Fruit fly (Drosophila melanogaster) whole organism, prepupa: Measurements from ENCODE around the gene WDR79.

ENCODE experiments used
- Blimp-1 ChIP-seq: fragments of 200-800 bp; sonication (Bioruptor generic); optimal IDR thresholded peaks from 3 replicates; lab custom pipeline; 2017; ENCODE audit warnings: missing biosample characterization, missing genetic modification characterization, mild to moderate bottlenecking, moderate library complexity, missing genetic modification reagents
- CG10669 ChIP-seq: fragments of 200-800 bp; sonication (Bioruptor generic); optimal IDR thresholded peaks from 3 replicates; lab custom pipeline; 2018; ENCODE audit warnings: missing biosample characterization, mild to moderate bottlenecking, missing genetic modification characterization, moderate library complexity
- CG15336 ChIP-seq: fragments of 200-800 bp; sonication (Bioruptor generic); IDR thresholded peaks from 2 replicates; pipeline ENCODE4 v1.3.6; 2022; ENCODE audit warnings: missing biosample characterization, missing genetic modification characterization
- CG1621 ChIP-seq: fragments of 200-800 bp; sonication (Bioruptor generic); optimal IDR thresholded peaks from 3 replicates; lab custom pipeline; 2018; ENCODE audit warnings: missing biosample characterization, mild to moderate bottlenecking, missing genetic modification characterization
- CG16779 ChIP-seq: fragments of 200-800 bp; sonication (Bioruptor generic); optimal IDR thresholded peaks from 3 replicates; lab custom pipeline; 2017; ENCODE audit warnings: missing biosample characterization, mild to moderate bottlenecking, missing genetic modification characterization
- CG3032 ChIP-seq: fragments of 200-800 bp; optimal IDR thresholded peaks from 2 replicates; lab custom pipeline; 2019; ENCODE audit warnings: missing biosample characterization, mild to moderate bottlenecking, missing genetic modification characterization, moderate library complexity
- CG31627 ChIP-seq: fragments of 200-800 bp; sonication (Bioruptor generic); optimal IDR thresholded peaks from 3 replicates; lab custom pipeline; 2016; ENCODE audit warnings: missing biosample characterization, missing genetic modification characterization
- CG34406 ChIP-seq: fragments of 200-800 bp; sonication (Bioruptor generic); optimal IDR thresholded peaks from 3 replicates; lab custom pipeline; 2016; ENCODE audit warnings: missing biosample characterization, missing genetic modification characterization
- CG3919 ChIP-seq: fragments of 200-800 bp; sonication (Bioruptor generic); optimal IDR thresholded peaks from 3 replicates; lab custom pipeline; 2016; ENCODE audit warnings: missing biosample characterization, missing genetic modification characterization
- CG4318 ChIP-seq: fragments of 200-800 bp; sonication (Bioruptor generic); optimal IDR thresholded peaks from 3 replicates; lab custom pipeline; 2017; ENCODE audit warnings: missing biosample characterization, mild to moderate bottlenecking, missing genetic modification characterization
- CG6163 ChIP-seq: fragments of 200-800 bp; sonication (Bioruptor generic); IDR thresholded peaks from 3 replicates; pipeline ENCODE4 v1.3.6; 2022; ENCODE audit warnings: missing biosample characterization, missing genetic modification characterization
- CG6276 ChIP-seq: fragments of 200-800 bp; sonication (Bioruptor generic); optimal IDR thresholded peaks from 2 replicates; lab custom pipeline; 2017; ENCODE audit warnings: missing biosample characterization, mild to moderate bottlenecking, missing genetic modification characterization
- CG6792 ChIP-seq: fragments of 200-800 bp; sonication (Bioruptor generic); optimal IDR thresholded peaks from 3 replicates; lab custom pipeline; 2016; ENCODE audit warnings: missing biosample characterization, missing genetic modification characterization
- CG6854 ChIP-seq: fragments of 200-800 bp; sonication (Bioruptor generic); optimal IDR thresholded peaks from 2 replicates; lab custom pipeline; 2017; ENCODE audit warnings: missing biosample characterization, mild to moderate bottlenecking, missing genetic modification characterization
- CG7368 ChIP-seq: fragments of 200-800 bp; sonication (Bioruptor generic); optimal IDR thresholded peaks from 3 replicates; lab custom pipeline; 2016; ENCODE audit warnings: missing biosample characterization, missing genetic modification characterization
- CG9139 ChIP-seq: fragments of 200-800 bp; sonication (Bioruptor generic); optimal IDR thresholded peaks from 3 replicates; lab custom pipeline; 2017; ENCODE audit warnings: missing biosample characterization, mild to moderate bottlenecking, missing genetic modification characterization
- Eip75B ChIP-seq: fragments of 200-800 bp; sonication (Bioruptor generic); optimal IDR thresholded peaks from 3 replicates; lab custom pipeline; 2016; ENCODE audit warnings: missing biosample characterization, missing genetic modification characterization
- Eip78C ChIP-seq: fragments of 200-800 bp; sonication (Bioruptor generic); peaks from one replicate; lab custom pipeline; 2016; ENCODE audit warnings: missing biosample characterization, missing genetic modification characterization
- Ets21C ChIP-seq: fragments of 200-800 bp; sonication (Bioruptor generic); optimal IDR thresholded peaks from 3 replicates; lab custom pipeline; 2016; ENCODE audit warnings: missing biosample characterization, missing genetic modification characterization
- Gug ChIP-seq: fragments of 200-800 bp; sonication (Bioruptor generic); IDR thresholded peaks from 2 replicates; pipeline ENCODE4 v1.3.6; 2022; ENCODE audit warnings: missing biosample characterization, missing genetic modification characterization
- Hr39 ChIP-seq: fragments of 200-800 bp; sonication (Bioruptor generic); optimal IDR thresholded peaks from 2 replicates; lab custom pipeline; 2016; ENCODE audit warnings: missing biosample characterization, missing genetic modification characterization
- Hr4 ChIP-seq: fragments of 200-800 bp; sonication (Bioruptor generic); optimal IDR thresholded peaks from 3 replicates; lab custom pipeline; 2016; ENCODE audit warnings: missing biosample characterization, missing genetic modification characterization
- Lpt ChIP-seq: fragments of 200-800 bp; sonication (Bioruptor generic); optimal IDR thresholded peaks from 3 replicates; lab custom pipeline; 2016; ENCODE audit warnings: missing biosample characterization, missing genetic modification characterization
- Met ChIP-seq: fragments of 200-800 bp; sonication (Bioruptor generic); optimal IDR thresholded peaks from 3 replicates; lab custom pipeline; 2016; ENCODE audit warnings: missing biosample characterization, missing genetic modification characterization
- OdsH ChIP-seq: fragments of 200-800 bp; sonication (Bioruptor generic); optimal IDR thresholded peaks from 3 replicates; lab custom pipeline; 2016; ENCODE audit warnings: missing biosample characterization, missing genetic modification characterization
- Sox102F ChIP-seq: fragments of 200-800 bp; sonication (Bioruptor generic); optimal IDR thresholded peaks from 2 replicates; lab custom pipeline; 2016; ENCODE audit warnings: missing biosample characterization, mild to moderate bottlenecking, missing genetic modification characterization
- Sox14 ChIP-seq: fragments of 200-800 bp; sonication (Bioruptor generic); optimal IDR thresholded peaks from 3 replicates; lab custom pipeline; 2016; ENCODE audit warnings: missing biosample characterization, missing genetic modification characterization
- Sox15 ChIP-seq: fragments of 200-800 bp; sonication (Bioruptor generic); optimal IDR thresholded peaks from 3 replicates; lab custom pipeline; 2016; ENCODE audit warnings: missing biosample characterization, missing genetic modification characterization
- dac ChIP-seq: fragments of 200-800 bp; sonication (Bioruptor generic); optimal IDR thresholded peaks from 2 replicates; lab custom pipeline; 2017; ENCODE audit warnings: missing biosample characterization, mild to moderate bottlenecking, missing genetic modification characterization
- dsx ChIP-seq: fragments of 200-800 bp; optimal IDR thresholded peaks from 3 replicates; lab custom pipeline; 2019; ENCODE audit warnings: missing biosample characterization, mild to moderate bottlenecking, missing genetic modification characterization, moderate library complexity; ENCODE audit not compliant: poor library complexity, severe bottlenecking
- esn ChIP-seq: fragments of 200-800 bp; sonication (Bioruptor generic); optimal IDR thresholded peaks from 2 replicates; lab custom pipeline; 2016; ENCODE audit warnings: missing biosample characterization, mild to moderate bottlenecking, missing genetic modification characterization, moderate library complexity
- fd59A ChIP-seq: fragments of 200-800 bp; sonication (Bioruptor generic); optimal IDR thresholded peaks from 2 replicates; lab custom pipeline; 2017; ENCODE audit warnings: missing biosample characterization, mild to moderate bottlenecking, missing genetic modification characterization, missing genetic modification reagents
- fd85E ChIP-seq: fragments of 200-800 bp; sonication (Bioruptor generic); optimal IDR thresholded peaks from 3 replicates; lab custom pipeline; 2016; ENCODE audit warnings: missing biosample characterization, missing genetic modification characterization
- fkh ChIP-seq: fragments of 200-800 bp; sonication (Bioruptor generic); optimal IDR thresholded peaks from 3 replicates; lab custom pipeline; 2017; ENCODE audit warnings: missing biosample characterization, mild to moderate bottlenecking, missing genetic modification characterization, moderate library complexity
- lz ChIP-seq: fragments of 200-800 bp; sonication (Bioruptor generic); optimal IDR thresholded peaks from 3 replicates; lab custom pipeline; 2016; ENCODE audit warnings: missing biosample characterization, missing genetic modification characterization
- net ChIP-seq: fragments of 200-800 bp; sonication (Bioruptor generic); optimal IDR thresholded peaks from 3 replicates; lab custom pipeline; 2016; ENCODE audit warnings: missing biosample characterization, missing genetic modification characterization
- ss ChIP-seq, 2 experiments: fragments of 200-800 bp; sonication (Bioruptor generic); optimal IDR thresholded peaks; 2 replicates in 1 of 2; 3 replicates in 1 of 2; lab custom pipeline; 2017 to 2018; ENCODE audit warnings: mild to moderate bottlenecking in 2 of 2, missing biosample characterization in 2 of 2, missing genetic modification characterization in 2 of 2, moderate library complexity in 1 of 2
- svp ChIP-seq: fragments of 200-800 bp; sonication (Bioruptor generic); peaks from one replicate; lab custom pipeline; 2016; ENCODE audit warnings: missing biosample characterization, missing genetic modification characterization
- topi ChIP-seq: fragments of 200-800 bp; sonication (Bioruptor generic); optimal IDR thresholded peaks from 3 replicates; lab custom pipeline; 2016; ENCODE audit warnings: missing biosample characterization, missing genetic modification characterization
- vri ChIP-seq: fragments of 200-800 bp; sonication (Bioruptor generic); optimal IDR thresholded peaks from 3 replicates; lab custom pipeline; 2016; ENCODE audit warnings: missing biosample characterization, mild to moderate bottlenecking, missing genetic modification characterization

The WDR79 gene

DNA sequence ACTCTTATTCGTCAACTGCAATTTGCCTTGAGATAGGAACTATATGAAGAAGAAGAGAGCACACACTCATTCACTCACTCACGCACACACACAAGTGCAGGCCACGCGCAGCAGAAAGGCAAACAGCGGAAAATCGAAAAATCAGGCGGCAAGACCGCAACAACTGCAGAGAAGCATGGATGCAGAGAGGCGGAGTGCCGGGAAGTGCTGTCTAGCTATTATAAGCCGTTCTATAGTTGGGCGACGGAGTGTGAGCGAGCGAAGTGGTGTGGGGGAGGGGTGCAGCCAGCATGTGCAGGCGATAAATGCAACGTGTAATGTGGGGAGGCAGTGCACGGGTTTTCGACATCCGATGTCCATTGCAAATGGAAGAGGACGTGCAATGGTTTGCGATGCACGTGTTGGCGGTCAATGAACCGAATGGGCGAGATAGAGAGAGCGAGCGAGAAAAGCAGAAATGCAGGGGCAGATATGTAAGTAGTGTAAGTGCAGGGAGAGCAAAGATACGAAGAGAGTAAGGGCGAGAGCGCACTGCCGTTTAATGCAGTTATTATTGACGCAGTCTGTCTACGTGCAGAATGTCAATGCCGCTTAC lies 48.7 kb downstream of the WDR79 start:
- TF ChIP-seq Eip75B (GFP tag; lab: Kevin White, UChicago): peak; percentile 86
- no peak for TF ChIP-seq Ets21C (GFP tag; lab: Kevin White, UChicago)
- no peak for TF ChIP-seq OdsH
- TF ChIP-seq dsx (GFP tag; lab: Kevin White, UChicago): peak; percentile 30
- TF ChIP-seq CG6792: no peak
- TF ChIP-seq fd59A (GFP tag; lab: Kevin White, UChicago): no peak
- TF ChIP-seq lz: no peak
- TF ChIP-seq Hr39 (GFP tag; lab: Kevin White, UChicago): no peak
- TF ChIP-seq CG9139 (GFP tag; lab: Kevin White, UChicago): no peak
- TF ChIP-seq svp (GFP tag; lab: Kevin White, UChicago): peak; percentile 85
- peak; percentile 16 for TF ChIP-seq net (GFP tag; lab: Kevin White, UChicago)
- TF ChIP-seq CG3032 (tag; lab: Kevin White, UChicago): no peak
- peak; percentile 63 for TF ChIP-seq CG16779
- TF ChIP-seq Met: peak; percentile 100
- peak; percentile 63 to 72 for TF ChIP-seq ss (GFP tag; optimal IDR thresholded peaks at IDR 0.05; lab: Kevin White, UChicago)
- no peak for TF ChIP-seq CG10669 (GFP tag; lab: Kevin White, UChicago)
- TF ChIP-seq topi (GFP tag; lab: Kevin White, UChicago): peak; percentile 8
- peak; percentile 88 for TF ChIP-seq Eip78C (GFP tag; lab: Kevin White, UChicago)
- no peak for TF ChIP-seq Sox102F
- peak; percentile 25 for TF ChIP-seq CG1621 (tag; lab: Kevin White, UChicago)
- no peak for TF ChIP-seq CG31627 (GFP tag; lab: Kevin White, UChicago)
- peak; percentile 38; the same call in 1 of the 2 replicates for TF ChIP-seq CG15336 (GFP tag; lab: Robert Waterston, UW)
- peak; percentile 1 for TF ChIP-seq Sox14 (GFP tag; lab: Kevin White, UChicago)
- peak; percentile 73 for TF ChIP-seq CG6163 (GFP tag; lab: Robert Waterston, UW)
- peak; percentile 3 for TF ChIP-seq esn (GFP tag; lab: Kevin White, UChicago)
- TF ChIP-seq CG7368: peak; percentile 29
- TF ChIP-seq vri (GFP tag; lab: Kevin White, UChicago): peak; percentile 29
- peak; percentile 42 for TF ChIP-seq Gug (GFP tag; lab: Robert Waterston, UW)
- TF ChIP-seq fkh: peak; percentile 71
- TF ChIP-seq Sox15 (GFP tag; lab: Kevin White, UChicago): no peak
- TF ChIP-seq CG6276: peak; percentile 21
- TF ChIP-seq Lpt (GFP tag; lab: Kevin White, UChicago): peak; percentile 75
- TF ChIP-seq CG6854 (GFP tag; lab: Kevin White, UChicago): peak; percentile 50
- no peak for TF ChIP-seq Blimp-1 (GFP tag; lab: Kevin White, UChicago)
- TF ChIP-seq, all 60 proteins: peak for 21

DNA sequence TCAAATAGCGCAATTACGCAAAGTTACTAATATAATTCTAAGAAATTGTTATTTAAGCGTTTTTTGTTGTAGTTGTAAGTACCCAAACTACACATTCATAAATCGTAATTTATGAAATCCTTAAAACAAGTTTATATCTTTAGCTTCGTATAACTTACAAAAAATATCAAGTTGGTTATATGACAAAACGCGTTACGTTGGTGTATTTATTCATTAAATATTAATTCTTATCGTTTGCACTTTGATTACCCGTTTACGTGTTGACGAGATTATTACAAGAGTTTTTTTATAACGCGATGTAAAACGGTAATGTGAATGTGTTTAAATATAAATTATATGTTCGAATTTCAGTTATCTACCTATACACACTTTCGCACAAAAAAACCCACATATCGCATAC lies 49.9 kb downstream of the WDR79 start:
- no peak for TF ChIP-seq dac (GFP tag; lab: Kevin White, UChicago)
- TF ChIP-seq, all 60 proteins: peak for 0

DNA sequence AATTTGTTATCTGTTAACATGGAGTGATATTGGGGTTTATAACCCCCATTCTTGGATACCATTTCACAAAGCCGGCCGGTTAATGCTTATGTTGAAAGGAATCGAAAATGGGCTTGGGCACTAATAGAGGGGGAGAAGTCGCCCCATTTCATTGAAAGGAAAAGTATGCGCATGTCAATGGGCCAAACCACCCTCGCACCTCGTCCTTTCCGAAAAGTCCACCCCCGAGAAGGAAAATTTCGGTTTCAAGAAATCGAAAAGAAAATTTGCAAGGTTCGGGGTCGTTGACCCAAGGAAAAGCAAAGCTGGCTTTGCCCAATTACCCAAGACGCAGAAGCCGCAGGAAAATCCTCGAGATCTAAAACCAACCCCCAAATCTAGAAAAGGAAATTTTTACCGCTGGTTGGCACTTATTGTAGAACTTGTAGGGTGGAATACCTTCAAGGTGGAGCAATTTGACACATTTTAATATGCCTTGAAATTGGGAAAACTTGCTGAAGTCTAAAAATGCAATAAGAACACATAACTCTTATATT lies 50.7 kb downstream of the WDR79 start:
- no peak for TF ChIP-seq Met
- peak; percentile 42 for TF ChIP-seq svp (GFP tag; lab: Kevin White, UChicago)

DNA sequence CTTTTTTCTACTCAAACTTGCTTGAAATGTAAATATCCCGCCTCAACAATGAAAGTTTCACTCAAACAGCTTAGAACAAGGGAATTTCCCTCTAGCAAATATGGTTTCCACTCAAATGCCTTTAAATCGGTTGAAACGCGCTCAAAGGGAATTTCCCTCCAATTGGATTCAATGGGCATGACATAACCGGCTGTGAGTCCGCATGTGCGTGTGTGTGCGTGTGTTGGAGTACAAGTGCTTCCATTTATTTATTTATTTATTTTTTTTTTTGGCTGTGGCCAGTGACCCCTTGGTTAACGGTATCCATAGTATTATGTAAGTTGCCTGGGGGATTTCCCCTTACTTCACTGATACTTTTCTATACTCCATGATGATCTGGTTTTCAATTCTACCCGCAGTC lies 51.4 kb downstream of the WDR79 start:
- TF ChIP-seq Sox15 (GFP tag; lab: Kevin White, UChicago) (no peak), CG34406 (GFP tag; lab: Kevin White, UChicago) (no peak), CG4318 (no peak), fkh (peak; percentile 39), vri (GFP tag; lab: Kevin White, UChicago) (peak; percentile 62), Eip78C (GFP tag; lab: Kevin White, UChicago) (peak; percentile 11), CG6276 (peak; percentile 50), fd85E (no peak), Hr4 (GFP tag; lab: Kevin White, UChicago) (no peak), CG3919 (GFP tag; lab: Kevin White, UChicago) (no peak)
